Fruit fly (Drosophila melanogaster) whole organism, embryonic: Measurements from ENCODE around the gene Cyp28c1.
A peak's percentile ranks its signal among the peaks of the same experiment; 100 is the strongest.

Experiments
- ATbp ChIP-seq: fragments of 200-800 bp; sonication (Bioruptor generic); optimal IDR thresholded peaks from 2 replicates; lab custom pipeline; 2017; ENCODE audit warnings: missing biosample characterization, mild to moderate bottlenecking, missing genetic modification characterization, missing genetic modification reagents
- Awh ChIP-seq: fragments of 200-800 bp; sonication (Bioruptor generic); IDR thresholded peaks from 2 replicates; pipeline ENCODE4, ENCODE4 v1.3.6; 2022; ENCODE audit warnings: missing biosample characterization, missing genetic modification characterization
- B-H2 ChIP-seq: fragments of 200-800 bp; sonication (Bioruptor generic); optimal IDR thresholded peaks from 2 replicates; lab custom pipeline; 2018; ENCODE audit warnings: missing biosample characterization, mild to moderate bottlenecking, missing genetic modification characterization
- CG11504 ChIP-seq: fragments of 200-800 bp; sonication (Bioruptor generic); optimal IDR thresholded peaks from 3 replicates; lab custom pipeline; 2019; ENCODE audit warnings: missing biosample characterization, mild to moderate bottlenecking, missing genetic modification characterization, moderate library complexity
- CG11560 ChIP-seq: fragments of 200-800 bp; sonication (Bioruptor generic); IDR thresholded peaks from 3 replicates; pipeline ENCODE4 v1.3.6; 2022; ENCODE audit warnings: missing biosample characterization, missing genetic modification characterization
- CG12219 ChIP-seq: fragments of 200-800 bp; sonication (Bioruptor generic); optimal IDR thresholded peaks from 3 replicates; lab custom pipeline; 2018; ENCODE audit warnings: missing biosample characterization, mild to moderate bottlenecking, missing genetic modification characterization
- CG13123 ChIP-seq: fragments of 200-800 bp; sonication (Bioruptor generic); optimal IDR thresholded peaks from 2 replicates; lab custom pipeline; 2016; ENCODE audit warnings: missing biosample characterization, missing genetic modification characterization
- CG13287 ChIP-seq: fragments of 200-800 bp; sonication (Bioruptor generic); IDR thresholded peaks from 2 replicates; pipeline ENCODE4 v1.3.6; 2022; ENCODE audit warnings: missing biosample characterization, missing genetic modification characterization; ENCODE audit not compliant: partially characterized antibody
- CG13296 ChIP-seq: fragments of 200-800 bp; sonication (Bioruptor generic); optimal IDR thresholded peaks from 3 replicates; lab custom pipeline; 2018; ENCODE audit warnings: missing biosample characterization, mild to moderate bottlenecking, missing genetic modification characterization
- CG14710 ChIP-seq: fragments of 200-800 bp; sonication (Bioruptor generic); optimal IDR thresholded peaks from 3 replicates; lab custom pipeline; 2019; ENCODE audit warnings: missing biosample characterization, mild to moderate bottlenecking, missing genetic modification characterization, moderate library complexity
- CG16813 ChIP-seq: fragments of 200-800 bp; sonication (Bioruptor generic); IDR thresholded peaks from 3 replicates; pipeline ENCODE4 v1.3.6; 2022; ENCODE audit warnings: missing biosample characterization, missing genetic modification characterization; ENCODE audit not compliant: partially characterized antibody
- CG16863 ChIP-seq: fragments of 200-800 bp; sonication (Bioruptor generic); optimal IDR thresholded peaks from 3 replicates; lab custom pipeline; 2016; ENCODE audit warnings: missing biosample characterization, missing genetic modification characterization
- CG17361 ChIP-seq: fragments of 200-800 bp; sonication (Bioruptor generic); IDR thresholded peaks from 3 replicates; pipeline ENCODE4 v1.3.6; 2022; ENCODE audit warnings: missing biosample characterization, missing genetic modification characterization
- CG18011 ChIP-seq: fragments of 200-800 bp; sonication (Bioruptor generic); optimal IDR thresholded peaks from 2 replicates; lab custom pipeline; 2017; ENCODE audit warnings: missing biosample characterization, missing genetic modification characterization, mild to moderate bottlenecking, moderate library complexity, missing genotype
- CG18262 ChIP-seq: fragments of 200-800 bp; optimal IDR thresholded peaks from 3 replicates; lab custom pipeline; 2019; ENCODE audit warnings: missing biosample characterization, mild to moderate bottlenecking, missing genetic modification characterization, moderate library complexity
- CG2678 ChIP-seq: fragments of 200-800 bp; sonication (Bioruptor generic); optimal IDR thresholded peaks from 3 replicates; lab custom pipeline; 2019; ENCODE audit warnings: missing biosample characterization, mild to moderate bottlenecking, missing genetic modification characterization, moderate library complexity
- CG3065 ChIP-seq: fragments of 200-800 bp; sonication (Bioruptor generic); optimal IDR thresholded peaks from 2 replicates; lab custom pipeline; 2016; ENCODE audit warnings: missing biosample characterization, missing genetic modification characterization
- CG4282 ChIP-seq: fragments of 200-800 bp; sonication (Bioruptor generic); optimal IDR thresholded peaks from 2 replicates; lab custom pipeline; 2016; ENCODE audit warnings: missing biosample characterization, missing genetic modification characterization
- CG6175 ChIP-seq: fragments of 200-800 bp; sonication (Bioruptor generic); IDR thresholded peaks from 3 replicates; pipeline ENCODE4 v1.3.6; 2022; ENCODE audit warnings: missing biosample characterization, missing genetic modification characterization
- CG7963 ChIP-seq: fragments of 200-800 bp; sonication (Bioruptor generic); IDR thresholded peaks from 3 replicates; pipeline ENCODE4 v1.3.6; 2022; ENCODE audit warnings: missing biosample characterization, missing genetic modification characterization; ENCODE audit not compliant: partially characterized antibody
- CG8290 ChIP-seq, 3 experiments: fragments of 200-800 bp; sonication (Bioruptor generic); optimal IDR thresholded peaks; 2 replicates each; lab custom pipeline; 2016 to 2019; ENCODE audit warnings: missing biosample characterization in 3 of 3, missing genetic modification characterization in 3 of 3, mild to moderate bottlenecking in 2 of 3, moderate library complexity in 1 of 3
- CG8359 ChIP-seq: fragments of 200-800 bp; sonication (Bioruptor generic); optimal IDR thresholded peaks from 2 replicates; lab custom pipeline; 2017; ENCODE audit warnings: missing biosample characterization, mild to moderate bottlenecking, missing genetic modification characterization, borderline replicate concordance
- CG9932 ChIP-seq: fragments of 200-800 bp; sonication (Bioruptor generic); IDR thresholded peaks from 2 replicates; pipeline ENCODE4 v1.3.6; 2022; ENCODE audit warnings: missing biosample characterization, missing genetic modification characterization
- CTCF ChIP-seq: fragments of 200-800 bp; sonication (Bioruptor generic); optimal IDR thresholded peaks from 2 replicates; lab custom pipeline; 2017; ENCODE audit warnings: missing biosample characterization, mild to moderate bottlenecking, missing genetic modification characterization, moderate library complexity
- Camta ChIP-seq: fragments of 200-800 bp; sonication (Bioruptor generic); optimal IDR thresholded peaks from 2 replicates; lab custom pipeline; 2016; ENCODE audit warnings: missing biosample characterization, missing genetic modification characterization
- Jarid2 ChIP-seq: fragments of 200-800 bp; sonication (Bioruptor generic); optimal IDR thresholded peaks from 3 replicates; lab custom pipeline; 2017; ENCODE audit warnings: mild to moderate bottlenecking, missing biosample characterization, missing genetic modification reagents, missing genetic modification characterization
- Lhr ChIP-seq: fragments of 200-800 bp; sonication (Bioruptor generic); optimal IDR thresholded peaks from 3 replicates; lab custom pipeline; 2017; ENCODE audit warnings: mild to moderate bottlenecking, missing biosample characterization, missing genetic modification reagents, missing genetic modification characterization
- Mes4 ChIP-seq: fragments of 200-800 bp; sonication (Bioruptor generic); optimal IDR thresholded peaks from 2 replicates; lab custom pipeline; 2016; ENCODE audit warnings: missing biosample characterization, missing genetic modification characterization
- Neu2 ChIP-seq: fragments of 200-800 bp; sonication (Bioruptor generic); optimal IDR thresholded peaks from 3 replicates; lab custom pipeline; 2016; ENCODE audit warnings: missing biosample characterization, missing genetic modification characterization, borderline replicate concordance
- Oaz ChIP-seq: fragments of 200-800 bp; sonication (Bioruptor generic); IDR thresholded peaks from 2 replicates; pipeline ENCODE4 v1.3.6; 2022; ENCODE audit warnings: missing biosample characterization, missing genetic modification characterization
- Optix ChIP-seq: fragments of 200-800 bp; sonication (Bioruptor generic); IDR thresholded peaks from 3 replicates; pipeline ENCODE4 v1.3.6; 2022; ENCODE audit warnings: missing biosample characterization, missing genetic modification characterization
- Sry-δ ChIP-seq: fragments of 200-800 bp; sonication (Bioruptor generic); optimal IDR thresholded peaks from 2 replicates; lab custom pipeline; 2016; ENCODE audit warnings: missing biosample characterization, missing genetic modification characterization
- bbx ChIP-seq: fragments of 200-800 bp; sonication (Bioruptor generic); IDR thresholded peaks from 2 replicates; pipeline ENCODE4 v1.3.6; 2022; ENCODE audit warnings: missing biosample characterization, missing genetic modification characterization; ENCODE audit not compliant: partially characterized antibody
- bcd ChIP-seq: fragments of 200-800 bp; sonication (Bioruptor generic); optimal IDR thresholded peaks from 2 replicates; lab custom pipeline; 2017; ENCODE audit warnings: missing biosample characterization, mild to moderate bottlenecking, missing genetic modification characterization
- corto ChIP-seq: fragments of 200-800 bp; sonication (Bioruptor generic); optimal IDR thresholded peaks from 2 replicates; lab custom pipeline; 2016; ENCODE audit warnings: missing biosample characterization, mild to moderate bottlenecking, missing genetic modification characterization, moderate library complexity
- dan ChIP-seq: fragments of 200-800 bp; sonication (Bioruptor generic); IDR thresholded peaks from 2 replicates; pipeline ENCODE4 v1.3.6; 2022; ENCODE audit warnings: missing biosample characterization, missing genetic modification characterization
- dati ChIP-seq: fragments of 200-800 bp; sonication (Bioruptor generic); IDR thresholded peaks from 2 replicates; pipeline ENCODE4 v1.3.6; 2022; ENCODE audit warnings: missing biosample characterization, missing genetic modification characterization
- dysf ChIP-seq: fragments of 200-800 bp; sonication (Bioruptor generic); IDR thresholded peaks from 3 replicates; pipeline ENCODE4 v1.3.6; 2022; ENCODE audit warnings: missing biosample characterization, missing genetic modification characterization
- hkb ChIP-seq, 2 experiments: fragments of 200-800 bp in 1 of 2; fragments of >200 bp in 1 of 2; sonication (Bioruptor generic) in 1 of 2; IDR thresholded peaks in 1 of 2; optimal IDR thresholded peaks in 1 of 2; 2 replicates each; pipeline versions ENCODE4 v1.3.6 to Lab custom; 2017 to 2022; ENCODE audit warnings: missing biosample characterization in 1 of 2, missing genetic modification characterization in 1 of 2
- ind ChIP-seq: fragments of 200-800 bp; sonication (Bioruptor generic); optimal IDR thresholded peaks from 3 replicates; lab custom pipeline; 2016; ENCODE audit warnings: missing biosample characterization, missing genetic modification characterization
- jigr1 ChIP-seq: fragments of 200-800 bp; sonication (Bioruptor generic); IDR thresholded peaks from 3 replicates; pipeline ENCODE4 v1.3.6; 2022; ENCODE audit warnings: missing biosample characterization, missing genetic modification characterization
- klu ChIP-seq: fragments of 200-800 bp; sonication (Bioruptor generic); IDR thresholded peaks from 2 replicates; pipeline ENCODE4 v1.3.6; 2022; ENCODE audit warnings: missing biosample characterization, missing genetic modification characterization
- luna ChIP-seq: fragments of 200-800 bp; sonication (Bioruptor generic); optimal IDR thresholded peaks from 2 replicates; lab custom pipeline; 2016; ENCODE audit warnings: missing biosample characterization, missing genetic modification characterization
- pfk ChIP-seq: fragments of 200-800 bp; sonication (Bioruptor generic); optimal IDR thresholded peaks from 2 replicates; lab custom pipeline; 2018; ENCODE audit warnings: missing biosample characterization, mild to moderate bottlenecking, missing genetic modification characterization, moderate library complexity
- salm ChIP-seq: fragments of 200-800 bp; sonication (Bioruptor generic); optimal IDR thresholded peaks from 2 replicates; lab custom pipeline; 2018; ENCODE audit warnings: missing biosample characterization, mild to moderate bottlenecking, missing genetic modification characterization
- shn ChIP-seq: fragments of 200-800 bp; sonication (Bioruptor generic); optimal IDR thresholded peaks from 3 replicates; lab custom pipeline; 2016; ENCODE audit warnings: missing biosample characterization, missing genetic modification characterization
- unpg ChIP-seq: fragments of 200-800 bp; sonication (Bioruptor generic); optimal IDR thresholded peaks from 3 replicates; lab custom pipeline; 2018; ENCODE audit warnings: missing biosample characterization, mild to moderate bottlenecking, missing genetic modification characterization, moderate library complexity
- wek ChIP-seq: fragments of 200-800 bp; sonication (Bioruptor generic); optimal IDR thresholded peaks from 3 replicates; lab custom pipeline; 2018; ENCODE audit warnings: missing biosample characterization, mild to moderate bottlenecking, missing genetic modification characterization, moderate library complexity

Gene Cyp28c1

DNA sequence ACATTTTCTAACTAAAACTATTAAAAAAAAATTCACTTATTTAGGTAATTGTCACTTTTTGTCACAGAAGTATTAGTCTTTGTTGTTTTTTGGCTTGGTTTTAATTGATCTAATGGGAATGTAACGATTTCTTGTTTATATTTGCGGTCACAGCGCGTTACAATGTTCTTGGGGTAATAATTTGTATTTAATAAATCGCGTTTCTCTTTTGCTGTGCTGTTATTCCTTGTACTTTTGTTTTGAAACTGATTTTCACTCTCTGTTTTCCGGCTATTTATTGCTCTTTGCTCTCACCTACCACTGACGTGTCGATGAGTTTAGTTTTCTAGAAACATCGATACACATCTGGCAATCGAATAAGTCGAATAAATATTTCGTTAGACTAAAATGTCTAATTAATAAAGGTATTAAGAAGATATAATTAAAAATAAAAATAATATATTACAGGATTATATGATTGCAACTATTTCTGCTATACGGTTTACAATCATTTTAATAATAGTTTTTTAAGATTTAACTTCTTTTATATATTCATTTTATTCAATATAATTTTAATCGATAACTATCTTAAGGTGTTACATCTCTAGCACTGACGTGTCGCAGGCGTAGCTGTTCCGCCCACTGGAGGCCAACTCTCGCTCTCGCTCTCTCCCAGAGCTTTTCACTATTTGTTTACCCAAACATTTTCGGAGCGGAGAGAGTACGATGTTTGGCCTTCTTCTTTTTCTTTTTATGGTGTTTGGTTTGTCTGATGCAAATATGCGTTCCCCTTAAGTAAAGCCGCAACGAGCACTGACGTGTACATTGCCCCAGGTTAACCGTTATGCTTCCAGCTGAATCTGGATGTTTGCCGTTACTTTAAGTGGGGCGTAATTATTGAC, 32.3 kb upstream of the Cyp28c1 start, which contains the start of gene Hsc70-3 (continued):
- peak; percentile 7 for TF ChIP-seq CG8290 (GFP tag; optimal IDR thresholded peaks at IDR 0.05; lab: Kevin White, UChicago)
- peak in 1 of 2 experiments; percentile 40 for TF ChIP-seq CG8290 (tag; optimal IDR thresholded peaks at IDR 0.05; lab: Kevin White, UChicago)
- no peak for TF ChIP-seq jigr1
- no peak for TF ChIP-seq klu (GFP tag; lab: Robert Waterston, UW)
- peak; percentile 55 for TF ChIP-seq pfk
- no peak for TF ChIP-seq CG9932
- TF ChIP-seq CG12219 (GFP tag; lab: Kevin White, UChicago) = peak; percentile 23
- TF ChIP-seq CG16863 (GFP tag; lab: Kevin White, UChicago) = peak; percentile 11
- TF ChIP-seq CG2678 (tag; lab: Kevin White, UChicago) = peak; percentile 53
- no peak for TF ChIP-seq shn (GFP tag; lab: Kevin White, UChicago)
- TF ChIP-seq wek (GFP tag; lab: Kevin White, UChicago) = peak; percentile 71
- TF ChIP-seq bbx (GFP tag; lab: Robert Waterston, UW) = peak; percentile 35
- no peak for TF ChIP-seq CG4282
- peak; percentile 45 for TF ChIP-seq Camta (GFP tag; lab: Kevin White, UChicago)
- TF ChIP-seq CG11560 (tag; lab: Robert Waterston, UW) = peak; percentile 98
- 0 out of 3 replicates have a peak, but pooled peaks have one; percentile 6 for TF ChIP-seq Optix (GFP tag; lab: Robert Waterston, UW)
- peak; percentile 3 for TF ChIP-seq CG18011 (GFP tag; lab: Kevin White, UChicago)
- TF ChIP-seq dan (GFP tag; lab: Robert Waterston, UW) = no peak
- TF ChIP-seq CG6175 (GFP tag; lab: Robert Waterston, UW) = no peak
- TF ChIP-seq Awh (GFP tag; lab: Robert Waterston, UW) = peak; percentile 79
- peak; percentile 85 for TF ChIP-seq CG13287 (GFP tag; lab: Robert Waterston, UW)
- peak; percentile 61 for TF ChIP-seq CG17361
- TF ChIP-seq corto (GFP tag; lab: Kevin White, UChicago) = peak; percentile 8
- TF ChIP-seq hkb (optimal IDR thresholded peaks at IDR 0.05; lab: Kevin White, UChicago) = no peak
- TF ChIP-seq hkb (GFP tag; IDR thresholded peaks at IDR 0.05; lab: Robert Waterston, UW) = peak; percentile 73; the same call in 1 of the 2 replicates
- peak; percentile 39 for TF ChIP-seq CG18262 (tag; lab: Kevin White, UChicago)
- TF ChIP-seq Oaz (GFP tag; lab: Robert Waterston, UW) = no peak
- TF ChIP-seq CG16813 (GFP tag; lab: Robert Waterston, UW) = peak; percentile 73
- TF ChIP-seq ATbp = peak; percentile 89
- TF ChIP-seq CG13296 (GFP tag; lab: Kevin White, UChicago) = peak; percentile 13
- TF ChIP-seq CG14710 = peak; percentile 53
- TF ChIP-seq Lhr (GFP tag; lab: Kevin White, UChicago) = peak; percentile 41
- TF ChIP-seq Jarid2 (GFP tag; lab: Kevin White, UChicago) = peak; percentile 57
- TF ChIP-seq Sry-δ (GFP tag; lab: Kevin White, UChicago) = peak; percentile 55
- peak; percentile 18 for TF ChIP-seq CG11504 (tag; lab: Kevin White, UChicago)
- no peak for TF ChIP-seq ind
- no peak for TF ChIP-seq CTCF (GFP tag; lab: Kevin White, UChicago)
- TF ChIP-seq CG13123 = no peak
- peak; percentile 37 for TF ChIP-seq CG8359
- TF ChIP-seq salm (tag; lab: Kevin White, UChicago) = peak; percentile 13
- no peak for TF ChIP-seq Neu2
- peak; percentile 38 for TF ChIP-seq B-H2 (GFP tag; lab: Kevin White, UChicago)
- peak; percentile 49 for TF ChIP-seq CG3065
- TF ChIP-seq bcd (GFP tag; lab: Kevin White, UChicago) = no peak
- TF ChIP-seq unpg = peak; percentile 15
- no peak for TF ChIP-seq dati (GFP tag; lab: Robert Waterston, UW)
- no peak for TF ChIP-seq dysf (GFP tag; lab: Robert Waterston, UW)
- TF ChIP-seq luna (GFP tag; lab: Kevin White, UChicago) = no peak
- peak; percentile 7 for TF ChIP-seq Mes4 (GFP tag; lab: Kevin White, UChicago)
- TF ChIP-seq CG7963 (GFP tag; lab: Robert Waterston, UW) = peak; percentile 48; the same call in 1 of the 3 replicates
